Fruit fly (Drosophila melanogaster): ENCODE results near the gene CG15760.
A peak's percentile ranks its signal among the peaks of the same experiment; 100 is the strongest.

The CG15760 gene

dm6 chrX:13699666-13700065 lies 30.2 kb downstream of the CG15760 start:
- TF ChIP-seq Ets65A (GFP tag) (peak; percentile 69), nerfin-1 (tag; optimal IDR thresholded peaks at IDR 0.05) (no peak)

dm6 chrX:13717982-13718402 lies 48.5 kb downstream of the CG15760 start, which contains the start of gene Nadsyn:
TSS of gene Nadsyn (minus strand) at chrX:13718285.
- TF ChIP-seq CG43689 (GFP tag; IDR thresholded peaks at IDR 0.05) (no peak), pzg (GFP tag; optimal IDR thresholded peaks at IDR 0.05) (peak; percentile 49), CG6791 (GFP tag; IDR thresholded peaks at IDR 0.05; ENCODE audit: partially characterized antibody) (peak; percentile 80), NC2α (GFP tag; optimal IDR thresholded peaks at IDR 0.05) (no peak), cato (GFP tag; optimal IDR thresholded peaks at IDR 0.05; ENCODE audit: borderline replicate concordance) (no peak), Nf-YB (GFP tag; optimal IDR thresholded peaks at IDR 0.05) (peak; percentile 44), insv (GFP tag; optimal IDR thresholded peaks at IDR 0.05) (peak; percentile 59 to 93), sens (GFP tag) (peak; percentile 75), CG34224 (GFP tag; IDR thresholded peaks at IDR 0.05; ENCODE audit: partially characterized antibody) (peak; percentile 77), nmo (GFP tag; optimal IDR thresholded peaks at IDR 0.05) (peak; percentile 18), knrl (GFP tag; IDR thresholded peaks at IDR 0.05; ENCODE audit: partially characterized antibody) (peak; percentile 84), chinmo (GFP tag; IDR thresholded peaks at IDR 0.05; ENCODE audit: partially characterized antibody) (0 out of 4 replicates have a peak, but pooled peaks have one; percentile 61), Opbp (GFP tag; IDR thresholded peaks at IDR 0.05; ENCODE audit: partially characterized antibody) (peak; percentile 84), CG13894 (tag; optimal IDR thresholded peaks at IDR 0.05) (no peak), CG16813 (GFP tag; IDR thresholded peaks at IDR 0.05; ENCODE audit: partially characterized antibody) (peak; percentile 80), CG10959 (GFP tag; IDR thresholded peaks at IDR 0.05) (no peak), lilli (GFP tag; optimal IDR thresholded peaks at IDR 0.05) (peak; percentile 9), dan (GFP tag; IDR thresholded peaks at IDR 0.05) (no peak), CG2116 (GFP tag; optimal IDR thresholded peaks at IDR 0.05) (peak; percentile 49), inv (GFP tag; IDR thresholded peaks at IDR 0.05; ENCODE audit: partially characterized antibody) (peak; percentile 70), Atf6 (GFP tag; IDR thresholded peaks at IDR 0.05) (no peak), mld (GFP tag; IDR thresholded peaks at IDR 0.05; ENCODE audit: partially characterized antibody) (peak; percentile 74), Doc3 (GFP tag; IDR thresholded peaks at IDR 0.05; ENCODE audit: partially characterized antibody) (peak; percentile 79), CG9932 (GFP tag; IDR thresholded peaks at IDR 0.05) (0 out of 2 replicates have a peak, but pooled peaks have one; percentile 17), hb (GFP tag; IDR thresholded peaks at IDR 0.05; ENCODE audit: partially characterized antibody) (peak; percentile 74; the same call in 2 of the 3 replicates), HLH4C (GFP tag; IDR thresholded peaks at IDR 0.05; ENCODE audit: partially characterized antibody) (peak; percentile 81), trem (tag; optimal IDR thresholded peaks at IDR 0.05) (peak; percentile 51), CG7963 (GFP tag; IDR thresholded peaks at IDR 0.05; ENCODE audit: partially characterized antibody) (peak; percentile 82; the same call in 2 of the 3 replicates), Oaz (GFP tag; IDR thresholded peaks at IDR 0.05) (no peak), onecut (GFP tag; IDR thresholded peaks at IDR 0.05) (peak; percentile 70), nerfin-2 (GFP tag; IDR thresholded peaks at IDR 0.05; ENCODE audit: partially characterized antibody) (peak; percentile 50; the same call in 1 of the 2 replicates), stwl (tag; optimal IDR thresholded peaks at IDR 0.05) (peak; percentile 45), MBD-R2 (GFP tag; IDR thresholded peaks at IDR 0.05) (peak; percentile 73), CG2129 (GFP tag; IDR thresholded peaks at IDR 0.05; ENCODE audit: partially characterized antibody) (peak; percentile 65; the same call in 1 of the 2 replicates), Sry-δ (GFP tag; optimal IDR thresholded peaks at IDR 0.05) (peak; percentile 85), CG8924 (tag; optimal IDR thresholded peaks at IDR 0.05) (no peak), row (GFP tag; IDR thresholded peaks at IDR 0.05) (peak; percentile 65), CG10267 (tag; optimal IDR thresholded peaks at IDR 0.05) (peak; percentile 13), luna (GFP tag; optimal IDR thresholded peaks at IDR 0.05) (no peak), CG34422 (GFP tag; IDR thresholded peaks at IDR 0.05) (0 out of 3 replicates have a peak, but pooled peaks have one; percentile 31), hbn (GFP tag; IDR thresholded peaks at IDR 0.05; ENCODE audit: partially characterized antibody) (peak; percentile 78), CG6765 (GFP tag; optimal IDR thresholded peaks at IDR 0.05) (no peak), CG7987 (GFP tag; optimal IDR thresholded peaks at IDR 0.05) (no peak), ato (GFP tag; IDR thresholded peaks at IDR 0.05; ENCODE audit: partially characterized antibody) (peak; percentile 52)
